Fruit fly (Drosophila melanogaster): ENCODE measurements around the gene ort.

The ort gene

DNA sequence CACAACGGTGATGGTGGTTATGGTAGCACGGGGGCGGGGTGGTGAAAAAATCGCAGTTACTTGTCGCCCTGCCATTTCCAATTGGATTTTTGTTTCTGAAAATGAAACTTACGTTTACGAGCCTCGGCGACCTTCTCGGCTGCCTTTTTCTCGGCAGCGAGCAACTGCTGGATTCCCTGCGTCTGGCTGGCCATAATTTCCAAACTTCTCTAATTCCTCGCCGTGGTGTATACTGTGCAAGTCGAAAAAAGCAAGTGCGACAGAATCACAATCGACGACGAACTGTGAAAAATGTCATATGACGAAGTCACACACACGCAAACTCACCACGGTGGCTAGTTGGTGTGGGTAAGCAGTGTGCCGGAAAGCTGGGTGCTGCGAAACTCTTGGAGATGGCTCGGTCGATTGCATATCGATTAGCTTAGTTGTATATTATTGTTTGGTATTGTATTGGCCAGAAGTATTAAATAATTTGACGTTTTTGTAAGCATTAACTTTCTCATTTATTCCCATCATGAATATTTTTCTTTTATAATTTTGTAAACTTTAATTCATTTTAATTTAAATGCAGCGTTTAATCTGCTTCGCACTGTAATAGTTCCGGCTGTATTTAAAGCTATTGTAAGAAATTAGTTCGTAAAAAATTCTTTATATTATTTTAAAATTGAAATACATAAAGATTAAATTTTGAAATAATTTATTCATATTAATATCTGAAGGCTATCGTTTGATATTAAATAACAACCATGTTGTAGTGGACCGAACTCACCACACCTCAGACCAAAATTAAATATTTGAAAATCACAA is 15.3 kb upstream of the ort start, which contains the start of gene Vha13 (continued):
- TF ChIP-seq CrebB (tag; optimal IDR thresholded peaks at IDR 0.05) (peak; percentile 36), cato (GFP tag; optimal IDR thresholded peaks at IDR 0.05; ENCODE audit: borderline replicate concordance) (no peak), zen2 (GFP tag; IDR thresholded peaks at IDR 0.05; ENCODE audit: partially characterized antibody) (0 out of 3 replicates have a peak, but pooled peaks have one; percentile 3), corto (GFP tag; optimal IDR thresholded peaks at IDR 0.05) (no peak), CG12942 (GFP tag; optimal IDR thresholded peaks at IDR 0.05) (no peak), ken (GFP tag; IDR thresholded peaks at IDR 0.05) (peak; percentile 48; the same call in 1 of the 3 replicates), Dbx (GFP tag; IDR thresholded peaks at IDR 0.05) (peak; percentile 75), Asciz (GFP tag; optimal IDR thresholded peaks at IDR 0.05) (no peak), H2.0 (GFP tag; IDR thresholded peaks at IDR 0.05) (peak; percentile 55), CG12299 (tag; optimal IDR thresholded peaks at IDR 0.05) (peak; percentile 29), CG18599 (GFP tag; optimal IDR thresholded peaks at IDR 0.05) (peak; percentile 73), CG4424 (GFP tag; optimal IDR thresholded peaks at IDR 0.05) (peak; percentile 58), Sox100B (GFP tag; optimal IDR thresholded peaks at IDR 0.05) (no peak), gcm (GFP tag; optimal IDR thresholded peaks at IDR 0.05) (peak; percentile 17), disco-r (GFP tag; optimal IDR thresholded peaks at IDR 0.05) (peak; percentile 40), Side (GFP tag; optimal IDR thresholded peaks at IDR 0.05) (peak; percentile 34), Antp (GFP tag; optimal IDR thresholded peaks at IDR 0.05) (peak; percentile 64), CG7745 (tag; optimal IDR thresholded peaks at IDR 0.05) (no peak), CG9932 (GFP tag; IDR thresholded peaks at IDR 0.05) (peak; percentile 91), CG2678 (tag; optimal IDR thresholded peaks at IDR 0.05) (no peak), CG13894 (tag; optimal IDR thresholded peaks at IDR 0.05) (peak; percentile 40), CG2889 (GFP tag; IDR thresholded peaks at IDR 0.05) (no peak), CG7928 (GFP tag; optimal IDR thresholded peaks at IDR 0.05) (no peak), HLH3B (GFP tag; IDR thresholded peaks at IDR 0.05) (peak; percentile 38; the same call in 1 of the 2 replicates), pros (GFP tag; optimal IDR thresholded peaks at IDR 0.05) (no peak), fru (optimal IDR thresholded peaks at IDR 0.05) (no peak), CG43689 (GFP tag; IDR thresholded peaks at IDR 0.05) (no peak), CG10267 (tag; optimal IDR thresholded peaks at IDR 0.05) (no peak), lov (optimal IDR thresholded peaks at IDR 0.05) (no peak), lov (GFP tag; IDR thresholded peaks at IDR 0.05) (peak; percentile 82), CG31224 (GFP tag; IDR thresholded peaks at IDR 0.05) (peak; percentile 34; the same call in 1 of the 2 replicates), CG11085 (GFP tag; IDR thresholded peaks at IDR 0.05) (no peak), kah (GFP tag; optimal IDR thresholded peaks at IDR 0.05) (no peak), pita (GFP tag; optimal IDR thresholded peaks at IDR 0.05) (no peak), CG30403 (GFP tag; optimal IDR thresholded peaks at IDR 0.05) (peak; percentile 34), cad (GFP tag; optimal IDR thresholded peaks at IDR 0.05) (no peak), CG16863 (GFP tag; optimal IDR thresholded peaks at IDR 0.05) (peak; percentile 11), mirr (GFP tag; optimal IDR thresholded peaks at IDR 0.05) (peak; percentile 60), tx (GFP tag; optimal IDR thresholded peaks at IDR 0.05) (no peak), Hand (GFP tag; optimal IDR thresholded peaks at IDR 0.05) (peak; percentile 50), H15 (GFP tag; IDR thresholded peaks at IDR 0.05) (peak; percentile 38; the same call in 1 of the 3 replicates), ap (GFP tag; IDR thresholded peaks at IDR 0.05) (no peak), Nf-YC (tag; optimal IDR thresholded peaks at IDR 0.05) (peak; percentile 22), Adf1 (GFP tag; IDR thresholded peaks at IDR 0.05) (no peak; the same call in 1 of the 2 replicates), Bdp1 (GFP tag; optimal IDR thresholded peaks at IDR 0.05) (no peak), bsh (GFP tag; optimal IDR thresholded peaks at IDR 0.05) (peak in 1 of 2 experiments; percentile 30), Hr39 (optimal IDR thresholded peaks at IDR 0.05) (no peak), Pdp1 (GFP tag; optimal IDR thresholded peaks at IDR 0.05) (peak; percentile 14 to 27), pb (GFP tag; optimal IDR thresholded peaks at IDR 0.05) (no peak), CG7271 (tag; optimal IDR thresholded peaks at IDR 0.05) (no peak)
